Worm (Caenorhabditis elegans): ENCODE measurements around the gene cct-8.
A peak's percentile ranks its signal among the peaks of the same experiment; 100 is the strongest.

The cct-8 gene

ce11 chrIV:1093870-1094564 lies at the start of gene cct-8, which contains the start of gene Y55F3AR.2 (continued):
- TF ChIP-seq ets-4 (GFP tag; optimal IDR thresholded peaks at IDR 0.05) (peak; percentile 30), lin-26 (GFP tag; IDR thresholded peaks at IDR 0.05) (peak; percentile 65; the same call in 1 of the 2 replicates), T07F8.4 (tag; optimal IDR thresholded peaks at IDR 0.05) (peak; percentile 4), attf-3 (GFP tag; conservative IDR thresholded peaks at IDR 0.05) (peak; percentile 95), fkh-3 (tag; optimal IDR thresholded peaks at IDR 0.05) (peak; percentile 79), ceh-58 (GFP tag; IDR thresholded peaks at IDR 0.05) (no peak), ztf-3 (GFP tag; optimal IDR thresholded peaks at IDR 0.05) (peak; percentile 87), rec-8 (tag; optimal IDR thresholded peaks at IDR 0.05) (peak; percentile 35 to 38), B0019.2 (GFP tag; conservative IDR thresholded peaks at IDR 0.05) (peak; percentile 93), tbx-9 (tag; optimal IDR thresholded peaks at IDR 0.05; ENCODE audit: borderline replicate concordance) (peak; percentile 50), repo-1 (tag; optimal IDR thresholded peaks at IDR 0.05) (peak; percentile 99), snpc-1.3 (tag; optimal IDR thresholded peaks at IDR 0.05; ENCODE audit: insufficient read depth) (peak; percentile 96), lir-1 (GFP tag; conservative IDR thresholded peaks at IDR 0.05) (peak; percentile 98), lag-1 (GFP tag; IDR thresholded peaks at IDR 0.05) (0 out of 2 replicates have a peak, but pooled peaks have one; percentile 74), athp-1 (tag; optimal IDR thresholded peaks at IDR 0.05) (peak; percentile 99), ztf-22 (GFP tag; optimal IDR thresholded peaks at IDR 0.05) (peak; percentile 60), B0035.1 (tag; optimal IDR thresholded peaks at IDR 0.05) (peak; percentile 82), nfya-2 (GFP tag; IDR thresholded peaks at IDR 0.05) (peak; percentile 92), dox-1 (GFP tag; IDR thresholded peaks at IDR 0.05) (peak; percentile 99), F22D6.2 (tag; optimal IDR thresholded peaks at IDR 0.05) (peak; percentile 86), Y56A3A.18 (GFP tag; IDR thresholded peaks at IDR 0.05) (peak; percentile 99), K12H6.12 (tag; optimal IDR thresholded peaks at IDR 0.05) (peak; percentile 92), ceh-79 (tag; optimal IDR thresholded peaks at IDR 0.05) (peak; percentile 80), F57C9.4 (tag; optimal IDR thresholded peaks at IDR 0.05) (peak; percentile 65), Y67H2A.10 (GFP tag; conservative IDR thresholded peaks at IDR 0.05) (peak; percentile 95), pbrm-1 (GFP tag; IDR thresholded peaks at IDR 0.05) (peak; percentile 99), ceh-27 (GFP tag; optimal IDR thresholded peaks at IDR 0.05) (peak; percentile 96), mcd-1 (GFP tag; IDR thresholded peaks at IDR 0.05) (peak; percentile 99), aptf-3 (GFP tag; IDR thresholded peaks at IDR 0.05) (peak; percentile 83; the same call in 1 of the 2 replicates), nhr-80 (tag; optimal IDR thresholded peaks at IDR 0.05) (peak; percentile 29), zfh-2 (GFP tag; conservative IDR thresholded peaks at IDR 0.05) (peak; percentile 91), snpc-4 (GFP tag; optimal IDR thresholded peaks at IDR 0.05) (peak; percentile 71), snpc-4 (tag; optimal IDR thresholded peaks at IDR 0.05) (peak; percentile 69 to 87 (median 78)), nhr-27 (tag; optimal IDR thresholded peaks at IDR 0.05) (peak; percentile 37)

ce11 chrIV:1136658-1137057 lies 42.9 kb upstream of the cct-8 start, which contains the start of gene C44B12.6:
Gene C44B12.6 (minus strand): TSS chrIV:1136758.
- TF ChIP-seq atf-7 (tag; optimal IDR thresholded peaks at IDR 0.05) (no peak), repo-1 (tag; optimal IDR thresholded peaks at IDR 0.05) (no peak), tbx-9 (tag; optimal IDR thresholded peaks at IDR 0.05; ENCODE audit: borderline replicate concordance) (no peak)

ce11 chrIV:1127852-1128251 lies 34.1 kb upstream of the cct-8 start:
- TF ChIP-seq nfya-1 (tag; optimal IDR thresholded peaks at IDR 0.05; ENCODE audit: borderline replicate concordance, insufficient read depth) (no peak), egrh-3 (GFP tag; IDR thresholded peaks at IDR 0.05) (peak; percentile 32; the same call in 1 of the 2 replicates), snpc-4 (GFP tag; optimal IDR thresholded peaks at IDR 0.05) (no peak), snpc-4 (tag; optimal IDR thresholded peaks at IDR 0.05) (no peak), zfh-2 (GFP tag; conservative IDR thresholded peaks at IDR 0.05) (peak; percentile 90), nfyb-1 (GFP tag; IDR thresholded peaks at IDR 0.05) (peak; percentile 38; the same call in 1 of the 2 replicates)

Measured in whole organism, young adult.